Fruit fly (Drosophila melanogaster): ENCODE results near the gene CG5498.

dm6 chr3L:20354872-20355271 lies 29.0 kb downstream of the CG5498 start:
- TF ChIP-seq ttk (optimal IDR thresholded peaks at IDR 0.05) = no peak
- TF ChIP-seq insv (optimal IDR thresholded peaks at IDR 0.05) = no peak
- no peak for TF ChIP-seq h (optimal IDR thresholded peaks at IDR 0.05)

All from Kc167 (cell line).